Worm (Caenorhabditis elegans) whole organism, mixed stage, embryonic: ENCODE results near the gene F55B12.2.

Experiments used
- M03D4.4 ChIP-seq: sonication (generic microtip); optimal IDR thresholded peaks from 2 replicates; lab custom pipeline; 2017; ENCODE audit warnings: mild to moderate bottlenecking, missing genetic modification characterization, missing compliant biosample characterization
- bed-3 ChIP-seq: fragments of 200-800 bp; sonication (Bioruptor generic); optimal IDR thresholded peaks from 3 replicates; lab custom pipeline; 2018; ENCODE audit warnings: mild to moderate bottlenecking, missing genetic modification characterization, moderate library complexity, missing compliant biosample characterization
- ceh-39 ChIP-seq: fragments of 150-350 bp; optimal IDR thresholded peaks from 2 replicates; lab custom pipeline; 2014; ENCODE audit warnings: missing biosample characterization, missing genetic modification characterization
- ceh-43 ChIP-seq: fragments of 200-800 bp; sonication (Bioruptor generic); optimal IDR thresholded peaks from 2 replicates; lab custom pipeline; 2018; ENCODE audit warnings: mild to moderate bottlenecking, missing genetic modification characterization, moderate library complexity, missing compliant biosample characterization
- ceh-83 ChIP-seq: fragments of 200-800 bp; sonication (Bioruptor generic); optimal IDR thresholded peaks from 2 replicates; lab custom pipeline; 2018; ENCODE audit warnings: mild to moderate bottlenecking, missing genetic modification characterization, missing compliant biosample characterization
- drap-1 ChIP-seq: fragments of 200-800 bp; sonication (Bioruptor generic); optimal IDR thresholded peaks from 3 replicates; lab custom pipeline; 2018; ENCODE audit warnings: mild to moderate bottlenecking, missing genetic modification characterization, missing compliant biosample characterization
- elt-1 ChIP-seq: sonication (generic microtip); optimal IDR thresholded peaks from 2 replicates; lab custom pipeline; 2017; ENCODE audit warnings: missing genetic modification characterization, mild to moderate bottlenecking, missing compliant biosample characterization, antibody characterized with exemption, moderate library complexity, borderline replicate concordance; ENCODE audit not compliant: insufficient read depth
- elt-3 ChIP-seq: fragments of 150-350 bp; optimal IDR thresholded peaks from 2 replicates; lab custom pipeline; 2014; ENCODE audit warnings: missing biosample characterization, missing genetic modification characterization
- flh-1 ChIP-seq: fragments of 200-800 bp; sonication (Bioruptor generic); optimal IDR thresholded peaks from 2 replicates; lab custom pipeline; 2018; ENCODE audit warnings: mild to moderate bottlenecking, missing genetic modification characterization, moderate library complexity, missing compliant biosample characterization
- ham-2 ChIP-seq: fragments of 200-800 bp; sonication (Bioruptor generic); optimal IDR thresholded peaks from 2 replicates; lab custom pipeline; 2018; ENCODE audit warnings: mild to moderate bottlenecking, missing genetic modification characterization, missing compliant biosample characterization
- hlh-1 ChIP-seq: fragments of 150-350 bp; optimal IDR thresholded peaks from 2 replicates; lab custom pipeline; 2014; ENCODE audit warnings: missing biosample characterization, missing genetic modification reagents, missing genetic modification characterization
- lin-13 ChIP-seq: fragments of 150-350 bp; optimal IDR thresholded peaks from 2 replicates; lab custom pipeline; 2014; ENCODE audit warnings: missing biosample characterization, missing genetic modification characterization
- lin-32 ChIP-seq: fragments of 200-800 bp; sonication (Bioruptor generic); optimal IDR thresholded peaks from 2 replicates; lab custom pipeline; 2018; ENCODE audit warnings: mild to moderate bottlenecking, missing genetic modification characterization, missing compliant biosample characterization
- lsy-2 ChIP-seq: fragments of 150-350 bp; optimal IDR thresholded peaks from 2 replicates; lab custom pipeline; 2014; ENCODE audit warnings: missing biosample characterization, missing genetic modification characterization
- mab-5 ChIP-seq: fragments of 150-350 bp; optimal IDR thresholded peaks from 2 replicates; lab custom pipeline; 2014; ENCODE audit warnings: missing biosample characterization, missing genetic modification characterization
- mep-1 ChIP-seq: fragments of 150-350 bp; optimal IDR thresholded peaks from 2 replicates; lab custom pipeline; 2017; ENCODE audit warnings: missing biosample characterization, missing genetic modification reagents, missing genetic modification characterization, inconsistent platforms
- mls-2 ChIP-seq: sonication (generic microtip); optimal IDR thresholded peaks from 2 replicates; lab custom pipeline; 2016; ENCODE audit warnings: mild to moderate bottlenecking, missing genetic modification characterization, moderate library complexity, missing compliant biosample characterization
- nhr-12 ChIP-seq: fragments of 150-350 bp; optimal IDR thresholded peaks from 2 replicates; lab custom pipeline; 2014; ENCODE audit warnings: missing biosample characterization, missing genetic modification characterization
- nhr-2 ChIP-seq: fragments of 150-350 bp; optimal IDR thresholded peaks from 2 replicates; lab custom pipeline; 2014; ENCODE audit warnings: missing biosample characterization, missing genetic modification characterization
- nhr-237 ChIP-seq: fragments of 150-350 bp; optimal IDR thresholded peaks from 2 replicates; lab custom pipeline; 2014; ENCODE audit warnings: missing biosample characterization, missing genetic modification characterization
- nhr-28 ChIP-seq: fragments of 150-350 bp; optimal IDR thresholded peaks from 2 replicates; lab custom pipeline; 2014; ENCODE audit warnings: missing biosample characterization, missing genetic modification characterization
- pha-4 ChIP-seq: fragments of 150-350 bp; optimal IDR thresholded peaks from 2 replicates; lab custom pipeline; 2018; ENCODE audit warnings: missing biosample characterization, missing genetic modification reagents, missing genetic modification characterization
- snpc-4 ChIP-seq: fragments of 150-350 bp; optimal IDR thresholded peaks from 2 replicates; lab custom pipeline; 2014; ENCODE audit warnings: missing biosample characterization, missing genetic modification characterization
- tbx-8 ChIP-seq: fragments of 200-800 bp; sonication (Bioruptor generic); optimal IDR thresholded peaks from 2 replicates; lab custom pipeline; 2018; ENCODE audit warnings: mild to moderate bottlenecking, missing genetic modification characterization, moderate library complexity, missing compliant biosample characterization
- unc-120 ChIP-seq: sonication (generic microtip); optimal IDR thresholded peaks from 2 replicates; lab custom pipeline; 2017; ENCODE audit warnings: missing genetic modification characterization, missing compliant biosample characterization; ENCODE audit not compliant: poor library complexity, severe bottlenecking
- unc-39 ChIP-seq: fragments of 150-350 bp; optimal IDR thresholded peaks from 2 replicates; lab custom pipeline; 2014; ENCODE audit warnings: missing biosample characterization, missing genetic modification characterization
- unc-62 ChIP-seq: fragments of 150-350 bp; optimal IDR thresholded peaks from 2 replicates; lab custom pipeline; 2014; ENCODE audit warnings: missing biosample characterization, missing genetic modification reagents, missing genetic modification characterization
- zip-8 ChIP-seq: fragments of 150-350 bp; optimal IDR thresholded peaks from 2 replicates; lab custom pipeline; 2014; ENCODE audit warnings: missing biosample characterization, missing genetic modification characterization

Gene F55B12.2

ce11 chrV:13857132-13857531 lies 40.4 kb upstream of the F55B12.2 start, which contains the start of gene srx-136:
Gene srx-136, plus strand, starts transcription at chrV:13857432.
- no peak for TF ChIP-seq bed-3 (GFP tag; lab: Kevin White, UChicago)

- TF ChIP-seq elt-1 (no peak), zip-8 (tag; lab: Kevin White, UChicago) (no peak), M03D4.4 (tag; lab: Kevin White, UChicago) (no peak), mls-2 (tag; lab: Kevin White, UChicago) (no peak), ceh-83 (GFP tag; lab: Kevin White, UChicago) (no peak)
Measured at ce11 chrV:13856376-13856775, 39.6 kb upstream of the F55B12.2 start, which contains the start of gene srx-134. Gene srx-134, minus strand, starts transcription at chrV:13856476.

ce11 chrV:13854306-13854705 lies 37.5 kb upstream of the F55B12.2 start, which contains the start of gene ttr-21:
Gene ttr-21, minus strand, starts transcription at chrV:13854405.
- no peak for TF ChIP-seq mls-2 (tag; lab: Kevin White, UChicago)
- no peak for TF ChIP-seq tbx-8 (GFP tag; lab: Kevin White, UChicago)
- no peak for TF ChIP-seq snpc-4
- no peak for TF ChIP-seq ceh-43 (GFP tag; lab: Kevin White, UChicago)
- no peak for TF ChIP-seq elt-1
- no peak for TF ChIP-seq pha-4 (tag; lab: Kevin White, UChicago)
- no peak for TF ChIP-seq mep-1 (tag; lab: Kevin White, UChicago)
- no peak for TF ChIP-seq mab-5
- no peak for TF ChIP-seq nhr-28
- no peak for TF ChIP-seq flh-1
- no peak for TF ChIP-seq ceh-83 (GFP tag; lab: Kevin White, UChicago)
- no peak for TF ChIP-seq lsy-2 (tag; lab: Kevin White, UChicago)
- TF ChIP-seq elt-3 (tag; lab: Kevin White, UChicago), result no peak
- TF ChIP-seq unc-62 (GFP tag; lab: Kevin White, UChicago), result no peak
- no peak for TF ChIP-seq hlh-1
- TF ChIP-seq nhr-237, result no peak

- TF ChIP-seq ceh-43 (GFP tag; lab: Kevin White, UChicago) (no peak), mab-5 (no peak), ceh-39 (no peak)
- TF ChIP-seq, all 35 proteins: peak for 0
Measured at ce11 chrV:13850170-13850569, 33.4 kb upstream of the F55B12.2 start, which contains the start of gene hpx-2. Gene hpx-2, plus strand, starts transcription at chrV:13850470.

- TF ChIP-seq drap-1 (no peak), unc-62 (GFP tag; lab: Kevin White, UChicago) (no peak), ham-2 (GFP tag; lab: Kevin White, UChicago) (no peak), hlh-1 (no peak), lin-32 (no peak), ceh-83 (GFP tag; lab: Kevin White, UChicago) (no peak), zip-8 (tag; lab: Kevin White, UChicago) (no peak), nhr-12 (tag; lab: Kevin White, UChicago) (no peak), ceh-43 (GFP tag; lab: Kevin White, UChicago) (no peak), lin-13 (tag; lab: Kevin White, UChicago) (no peak), elt-3 (tag; lab: Kevin White, UChicago) (no peak), nhr-2 (tag; lab: Kevin White, UChicago) (no peak), pha-4 (tag; lab: Kevin White, UChicago) (no peak)
Measured at ce11 chrV:13848379-13848778, 31.6 kb upstream of the F55B12.2 start, which contains the start of gene srx-133. Gene srx-133, plus strand, starts transcription at chrV:13848679.

ce11 chrV:13845136-13845535 lies 28.4 kb upstream of the F55B12.2 start, which contains the start of gene srx-131:
Gene srx-131, plus strand, starts transcription at chrV:13845436.
- TF ChIP-seq lin-32, result no peak
- no peak for TF ChIP-seq unc-62 (GFP tag; lab: Kevin White, UChicago)
- TF ChIP-seq elt-1, result no peak
- no peak for TF ChIP-seq nhr-2 (tag; lab: Kevin White, UChicago)
- no peak for TF ChIP-seq unc-39
- no peak for TF ChIP-seq flh-1
- TF ChIP-seq nhr-12 (tag; lab: Kevin White, UChicago), result no peak
- no peak for TF ChIP-seq tbx-8 (GFP tag; lab: Kevin White, UChicago)
- TF ChIP-seq unc-120 (tag; lab: Kevin White, UChicago), result no peak
- TF ChIP-seq drap-1, result no peak
- TF ChIP-seq nhr-28, result no peak
